Fruit fly (Drosophila melanogaster): ENCODE measurements around the gene CG14830.

DNA sequence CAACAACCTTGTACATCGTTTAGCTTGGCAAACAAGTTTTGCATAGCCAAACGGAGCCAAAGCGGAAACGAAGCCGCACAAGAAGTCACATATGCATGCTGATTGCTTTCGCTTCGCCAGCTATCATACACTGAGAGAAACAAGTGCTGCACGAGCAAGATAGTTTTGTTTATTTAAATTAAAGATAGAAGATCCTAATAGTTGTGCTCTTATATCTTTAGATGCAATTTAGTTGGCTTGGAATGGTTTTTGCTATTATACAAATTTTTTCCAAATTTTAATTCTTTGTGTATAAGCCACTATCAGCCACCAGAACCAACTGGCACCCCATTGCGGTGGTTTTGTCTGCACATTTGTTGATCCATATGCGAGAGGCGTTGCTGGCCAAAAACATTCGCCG lies 19.8 kb upstream of the CG14830 start:
- no peak for TF ChIP-seq CG13204 (GFP tag; optimal IDR thresholded peaks at IDR 0.05)
- TF ChIP-seq EcR (GFP tag; optimal IDR thresholded peaks at IDR 0.05): no peak
- no peak for TF ChIP-seq CG32121 (GFP tag; IDR thresholded peaks at IDR 0.05)
- TF ChIP-seq CG4496 (GFP tag; IDR thresholded peaks at IDR 0.05): no peak
- TF ChIP-seq CG9948 (tag; optimal IDR thresholded peaks at IDR 0.05): no peak
- TF ChIP-seq CG17806 (tag; optimal IDR thresholded peaks at IDR 0.05): no peak
- TF ChIP-seq Snoo (tag; optimal IDR thresholded peaks at IDR 0.05): no peak
- no peak for TF ChIP-seq Ets98B (GFP tag; IDR thresholded peaks at IDR 0.05)
- TF ChIP-seq CG14655 (GFP tag; optimal IDR thresholded peaks at IDR 0.05): peak; percentile 45
- no peak for TF ChIP-seq rn (GFP tag; IDR thresholded peaks at IDR 0.05)
- TF ChIP-seq CG15710 (tag; optimal IDR thresholded peaks at IDR 0.05): no peak
- TF ChIP-seq D1 (tag; optimal IDR thresholded peaks at IDR 0.05): no peak
- peak; percentile 16 for TF ChIP-seq Pif1A (GFP tag; optimal IDR thresholded peaks at IDR 0.05)
